Worm (Caenorhabditis elegans): ENCODE results near the gene C02B10.3.

DNA sequence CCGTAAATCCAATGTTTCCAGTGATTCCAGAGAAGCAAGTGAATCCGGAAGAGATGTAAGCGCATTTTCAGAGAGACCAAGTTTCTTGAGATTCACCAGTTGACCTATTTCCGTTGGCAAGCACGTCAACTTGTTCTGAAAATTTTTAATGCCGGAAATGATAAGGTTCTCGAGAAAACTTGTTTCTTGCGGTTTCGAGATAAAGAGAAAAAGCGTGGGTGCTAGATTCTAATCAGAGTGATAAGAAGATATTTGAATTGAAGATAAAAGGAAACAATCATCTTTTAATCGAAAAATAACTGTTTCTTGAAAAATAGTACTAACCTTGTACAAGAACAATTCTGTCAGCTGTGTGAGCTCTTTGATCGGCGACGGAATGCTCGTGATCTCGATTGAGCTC, 28.7 kb upstream of the C02B10.3 start:
- TF ChIP-seq mdl-1 (tag; optimal IDR thresholded peaks at IDR 0.05) (no peak), dmd-4 (tag; optimal IDR thresholded peaks at IDR 0.05) (no peak), unc-62 (GFP tag; optimal IDR thresholded peaks at IDR 0.05) (no peak), nhr-6 (tag; optimal IDR thresholded peaks at IDR 0.05) (no peak), R02D3.7 (tag; optimal IDR thresholded peaks at IDR 0.05) (no peak), nhr-23 (tag; optimal IDR thresholded peaks at IDR 0.05) (no peak)

All from whole organism, L2 larva.